Worm (Caenorhabditis elegans): ENCODE measurements around the gene jmjd-5.
"Not testable (repeated sequence)": the region's sequence is repeated elsewhere in the genome, so short reads cannot be mapped to it uniquely, and the experiment has no call there.

jmjd-5 gene

ce11 chrV:11176693-11177304 is 49.5 kb downstream of the jmjd-5 start:
- TF ChIP-seq dmd-6 (GFP tag; IDR thresholded peaks at IDR 0.05) (peak; percentile 83), Y48G9A.11 (GFP tag; IDR thresholded peaks at IDR 0.05) (peak; percentile 60), F10B5.3 (tag; optimal IDR thresholded peaks at IDR 0.05) (peak; percentile 35), php-3 (GFP tag; IDR thresholded peaks at IDR 0.05) (peak; percentile 60), duxl-1 (tag; optimal IDR thresholded peaks at IDR 0.05; ENCODE audit: poor library complexity) (peak; percentile 70), madf-5 (GFP tag; IDR thresholded peaks at IDR 0.05) (0 out of 4 replicates have a peak, but pooled peaks of 1 of the 2 experiments have one; percentile 30), hlh-11 (tag; optimal IDR thresholded peaks at IDR 0.05) (peak; percentile 81), nhr-48 (tag; optimal IDR thresholded peaks at IDR 0.05) (peak; percentile 58), nhr-102 (tag; optimal IDR thresholded peaks at IDR 0.05) (peak; percentile 76), rbr-2 (tag; optimal IDR thresholded peaks at IDR 0.05) (peak; percentile 27), hlh-30 (tag; optimal IDR thresholded peaks at IDR 0.05; ENCODE audit: insufficient read depth) (peak; percentile 46), saeg-2 (GFP tag; IDR thresholded peaks at IDR 0.05) (0 out of 2 replicates have a peak, but pooled peaks have one; percentile 37), dve-1 (tag; optimal IDR thresholded peaks at IDR 0.05; ENCODE audit: insufficient read depth) (peak; percentile 70), F49E8.2 (tag; optimal IDR thresholded peaks at IDR 0.05; ENCODE audit: borderline replicate concordance) (peak; percentile 84), mxl-3 (GFP tag; optimal IDR thresholded peaks at IDR 0.05) (peak; percentile 63), ceh-44 (GFP tag; IDR thresholded peaks at IDR 0.05) (peak; percentile 81), nhr-41 (GFP tag; IDR thresholded peaks at IDR 0.05) (0 out of 2 replicates have a peak, but pooled peaks have one; percentile 7), daf-16 (GFP tag; optimal IDR thresholded peaks at IDR 0.05) (peak; percentile 30 to 33), daf-16 (tag; optimal IDR thresholded peaks at IDR 0.05) (peak; percentile 62), tra-1 (GFP tag; IDR thresholded peaks at IDR 0.05) (0 out of 2 replicates have a peak, but pooled peaks have one; percentile 26), snpc-4 (tag; optimal IDR thresholded peaks at IDR 0.05) (peak; percentile 85), mes-2 (tag; optimal IDR thresholded peaks at IDR 0.05; ENCODE audit: poor library complexity, severe bottlenecking) (peak; percentile 77), lin-38 (GFP tag; IDR thresholded peaks at IDR 0.05) (peak; percentile 72), snpc-1.2 (GFP tag; IDR thresholded peaks at IDR 0.05) (peak; percentile 92), mep-1 (tag; optimal IDR thresholded peaks at IDR 0.05) (peak; percentile 50), zip-2 (tag; optimal IDR thresholded peaks at IDR 0.05) (peak; percentile 26), pha-4 (GFP tag; IDR thresholded peaks at IDR 0.05) (peak; percentile 69), spr-1 (tag; optimal IDR thresholded peaks at IDR 0.05) (peak; percentile 48), unc-130 (GFP tag; optimal IDR thresholded peaks at IDR 0.05) (peak; percentile 19), mxl-2 (GFP tag; conservative IDR thresholded peaks at IDR 0.05) (0 out of 2 replicates have a peak, but pooled peaks have one; percentile 20), pqm-1 (tag; optimal IDR thresholded peaks at IDR 0.05) (peak; percentile 3), arid-1 (GFP tag; conservative IDR thresholded peaks at IDR 0.05) (peak; percentile 85)
- not testable (repeated sequence) for TF ChIP-seq pha-4 (tag; optimal IDR thresholded peaks at IDR 0.05)

- TF ChIP-seq ZK337.2 (GFP tag; IDR thresholded peaks at IDR 0.05): no peak
- no peak for TF ChIP-seq gei-8 (GFP tag; optimal IDR thresholded peaks at IDR 0.05)
- no peak for TF ChIP-seq tag-97 (GFP tag; IDR thresholded peaks at IDR 0.05)
- TF ChIP-seq ceh-20 (GFP tag; IDR thresholded peaks at IDR 0.05): no peak
- TF ChIP-seq pqm-1 (tag; optimal IDR thresholded peaks at IDR 0.05): no peak
- TF ChIP-seq spr-3 (GFP tag; optimal IDR thresholded peaks at IDR 0.05): no peak
- no peak for TF ChIP-seq egl-43 (GFP tag; IDR thresholded peaks at IDR 0.05)
- TF ChIP-seq ztf-11 (tag; optimal IDR thresholded peaks at IDR 0.05): no peak
- TF ChIP-seq hlh-30 (tag; optimal IDR thresholded peaks at IDR 0.05; ENCODE audit: insufficient read depth): no peak
- no peak for TF ChIP-seq zip-11 (GFP tag; IDR thresholded peaks at IDR 0.05)
- TF ChIP-seq nhr-41 (GFP tag; IDR thresholded peaks at IDR 0.05): no peak
- TF ChIP-seq daf-19 (GFP tag; conservative IDR thresholded peaks at IDR 0.05): no peak
- TF ChIP-seq lin-1 (GFP tag; IDR thresholded peaks at IDR 0.05): no peak
- TF ChIP-seq ceh-32 (tag; optimal IDR thresholded peaks at IDR 0.05; ENCODE audit: poor library complexity): no peak
- no peak for TF ChIP-seq ceh-62 (tag; optimal IDR thresholded peaks at IDR 0.05)
- no peak for TF ChIP-seq fos-1 (tag; optimal IDR thresholded peaks at IDR 0.05)
- no peak for TF ChIP-seq dmd-8 (GFP tag; IDR thresholded peaks at IDR 0.05)
- TF ChIP-seq nhr-237 (tag; optimal IDR thresholded peaks at IDR 0.05): no peak
Observed at ce11 chrV:11177577-11177976, 50.3 kb downstream of the jmjd-5 start, which contains the start of gene gpa-1. gpa-1 (minus strand) TSS chrV:11177677.
